Fruit fly (Drosophila melanogaster) whole organism, adult: ENCODE measurements around the gene Sfxn2.

ENCODE experiments used
- CG12768 ChIP-seq: fragments of 200-800 bp; sonication (Bioruptor generic); optimal IDR thresholded peaks from 2 replicates; lab custom pipeline; 2017; ENCODE audit warnings: missing biosample characterization, missing genetic modification characterization, mild to moderate bottlenecking, moderate library complexity, missing genetic modification reagents
- CG1620 ChIP-seq: fragments of 200-800 bp; sonication (Bioruptor generic); optimal IDR thresholded peaks from 2 replicates; lab custom pipeline; 2016; ENCODE audit warnings: missing biosample characterization, missing genetic modification characterization
- CG33017 ChIP-seq: fragments of 200-800 bp; sonication (Bioruptor generic); optimal IDR thresholded peaks from 2 replicates; lab custom pipeline; 2018; ENCODE audit warnings: missing biosample characterization, mild to moderate bottlenecking, missing genetic modification characterization, moderate library complexity
- CG7101 ChIP-seq: fragments of 200-800 bp; sonication (Bioruptor generic); optimal IDR thresholded peaks from 2 replicates; lab custom pipeline; 2018; ENCODE audit warnings: missing biosample characterization, mild to moderate bottlenecking, missing genetic modification characterization, moderate library complexity
- ovo ChIP-seq: fragments of 200-800 bp; sonication (Bioruptor generic); optimal IDR thresholded peaks from 2 replicates; lab custom pipeline; 2016; ENCODE audit warnings: missing biosample characterization, missing genetic modification characterization
- pad ChIP-seq: fragments of 200-800 bp; sonication (Bioruptor generic); optimal IDR thresholded peaks from 3 replicates; lab custom pipeline; 2017; ENCODE audit warnings: missing biosample characterization, missing genetic modification characterization, mild to moderate bottlenecking, moderate library complexity, missing genetic modification reagents

DNA sequence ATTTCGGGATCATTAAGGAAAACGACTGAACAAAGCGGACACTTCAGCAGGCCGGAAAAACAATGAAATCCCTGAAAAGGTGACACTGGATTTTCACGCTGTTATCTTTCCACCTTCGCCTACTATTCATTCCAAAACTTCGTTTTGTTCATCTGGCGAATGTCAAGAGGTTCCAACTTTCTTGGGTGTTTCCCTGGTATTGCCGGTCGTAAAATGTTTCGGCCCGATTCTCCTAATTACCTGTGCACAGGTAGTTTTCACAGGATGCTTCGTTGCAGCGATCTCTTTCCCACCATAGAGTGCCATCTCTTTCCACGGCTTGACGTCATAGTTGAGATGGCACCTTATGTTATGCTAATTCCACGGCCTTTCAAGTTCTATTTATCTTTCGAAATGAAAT lies 20.2 kb downstream of the Sfxn2 start:
- TF ChIP-seq pad (GFP tag; lab: Kevin White, UChicago) (no peak), CG33017 (tag; lab: Kevin White, UChicago) (no peak), CG1620 (GFP tag; lab: Kevin White, UChicago) (no peak), CG12768 (GFP tag; lab: Kevin White, UChicago) (no peak), ovo (GFP tag; lab: Kevin White, UChicago) (no peak), CG7101 (tag; lab: Kevin White, UChicago) (no peak)
